Worm (Caenorhabditis elegans) whole organism, L1 larva: Measurements from ENCODE around the gene dlst-1.

Experiments
- C16A3.4 ChIP-seq: fragments of 150-350 bp; optimal IDR thresholded peaks from 2 replicates; lab custom pipeline; 2014; ENCODE audit warnings: missing biosample characterization, missing genetic modification characterization
- aha-1 ChIP-seq: fragments of 150-350 bp; optimal IDR thresholded peaks from 2 replicates; lab custom pipeline; 2014; ENCODE audit warnings: missing biosample characterization, missing genetic modification characterization
- ama-1 ChIP-seq: fragments of 150-350 bp; optimal IDR thresholded peaks from 2 replicates; lab custom pipeline; 2014
- blmp-1 ChIP-seq: fragments of 150-350 bp; optimal IDR thresholded peaks from 2 replicates; lab custom pipeline; 2014; ENCODE audit warnings: missing biosample characterization, missing genetic modification characterization
- ceh-63 ChIP-seq: fragments of 200-800 bp; sonication (Bioruptor generic); optimal IDR thresholded peaks from 2 replicates; lab custom pipeline; 2018; ENCODE audit warnings: mild to moderate bottlenecking, missing genetic modification characterization, missing compliant biosample characterization
- ceh-82 ChIP-seq, 3 experiments: fragments of 150-350 bp in 1 of 3; sonication (generic microtip) in 2 of 3; optimal IDR thresholded peaks; 2 replicates each; lab custom pipeline; 2014 to 2017; ENCODE audit warnings: missing biosample characterization in 3 of 3, missing genetic modification characterization in 3 of 3
- dpl-1 ChIP-seq, 3 experiments: fragments of 150-350 bp in 2 of 3; sonication (generic microtip) in 1 of 3; optimal IDR thresholded peaks; 2 replicates each; lab custom pipeline; 2014 to 2017; ENCODE audit warnings: missing biosample characterization in 3 of 3, missing genetic modification characterization in 3 of 3, missing genetic modification reagents in 3 of 3
- dsc-1 ChIP-seq: sonication (generic microtip); optimal IDR thresholded peaks from 2 replicates; lab custom pipeline; 2016; ENCODE audit warnings: mild to moderate bottlenecking, missing genetic modification characterization, missing compliant biosample characterization
- efl-1 ChIP-seq, 4 experiments: fragments of 150-350 bp; optimal IDR thresholded peaks in 3 of 4; peaks in 1 of 4; 1 replicate in 1 of 4; 2 replicates in 3 of 4; lab custom pipeline; 2014; ENCODE audit warnings: missing biosample characterization in 2 of 4, missing genetic modification characterization in 2 of 4, missing genetic modification reagents in 2 of 4
- efl-3 ChIP-seq: fragments of 200-800 bp; sonication (Bioruptor generic); optimal IDR thresholded peaks from 2 replicates; lab custom pipeline; 2018; ENCODE audit warnings: mild to moderate bottlenecking, missing genetic modification characterization, missing compliant biosample characterization
- egl-13 ChIP-seq: sonication (generic microtip); optimal IDR thresholded peaks from 2 replicates; lab custom pipeline; 2016; ENCODE audit warnings: missing genotype, missing genetic modification reagents, missing genetic modification characterization, missing compliant biosample characterization
- elt-2 ChIP-seq: sonication (generic microtip); optimal IDR thresholded peaks from 2 replicates; lab custom pipeline; 2016; ENCODE audit warnings: missing genetic modification characterization, mild to moderate bottlenecking, inconsistent platforms, missing compliant biosample characterization, missing genetic modification reagents
- elt-3 ChIP-seq, 6 experiments: fragments of 150-350 bp in 1 of 6; sonication (generic microtip); optimal IDR thresholded peaks; 2 replicates each; lab custom pipeline; 2017 to 2018; ENCODE audit warnings: missing biosample characterization in 6 of 6, missing genetic modification characterization in 6 of 6, inconsistent platforms in 1 of 6
- fkh-10 ChIP-seq: sonication (generic microtip); optimal IDR thresholded peaks from 2 replicates; lab custom pipeline; 2017; ENCODE audit warnings: missing biosample characterization, missing genetic modification reagents, missing genetic modification characterization
- fkh-4 ChIP-seq: sonication (generic microtip); optimal IDR thresholded peaks from 2 replicates; lab custom pipeline; 2016; ENCODE audit warnings: missing compliant biosample characterization, missing genetic modification characterization, borderline replicate concordance
- fkh-8 ChIP-seq: sonication (generic microtip); optimal IDR thresholded peaks from 2 replicates; lab custom pipeline; 2016; ENCODE audit warnings: mild to moderate bottlenecking, missing genetic modification characterization, missing compliant biosample characterization
- fos-1 ChIP-seq: fragments of 150-350 bp; optimal IDR thresholded peaks from 2 replicates; lab custom pipeline; 2014; ENCODE audit warnings: missing biosample characterization, missing genetic modification characterization
- isw-1 ChIP-seq: fragments of 200-800 bp; sonication (Bioruptor generic); IDR thresholded peaks from 2 replicates; pipeline ENCODE4 v1.3.6; 2022; ENCODE audit warnings: missing genetic modification characterization, missing compliant biosample characterization
- lin-13 ChIP-seq: fragments of 150-350 bp; optimal IDR thresholded peaks from 2 replicates; lab custom pipeline; 2014; ENCODE audit warnings: missing biosample characterization, missing genetic modification reagents, missing genetic modification characterization
- lin-14 ChIP-seq: fragments of 200-800 bp; sonication (Bioruptor generic); optimal IDR thresholded peaks from 2 replicates; lab custom pipeline; 2018; ENCODE audit warnings: mild to moderate bottlenecking, missing genetic modification characterization, moderate library complexity, missing compliant biosample characterization
- lin-15B ChIP-seq: fragments of 150-350 bp; sonication (generic microtip); optimal IDR thresholded peaks from 3 replicates; lab custom pipeline; 2014; ENCODE audit warnings: missing biosample characterization, missing genetic modification characterization
- mab-9 ChIP-seq: fragments of 200-800 bp; sonication (Bioruptor generic); IDR thresholded peaks from 2 replicates; pipeline ENCODE4 v1.3.6; 2022; ENCODE audit warnings: missing genetic modification reagents, missing genetic modification characterization, missing compliant biosample characterization
- nhr-11 ChIP-seq: fragments of 150-350 bp; optimal IDR thresholded peaks from 2 replicates; lab custom pipeline; 2014; ENCODE audit warnings: missing biosample characterization, missing genetic modification characterization
- nhr-237 ChIP-seq: fragments of 150-350 bp; optimal IDR thresholded peaks from 2 replicates; lab custom pipeline; 2014; ENCODE audit warnings: missing biosample characterization, missing genetic modification characterization
- nhr-77 ChIP-seq: fragments of 150-350 bp; optimal IDR thresholded peaks from 2 replicates; lab custom pipeline; 2014; ENCODE audit warnings: missing biosample characterization, missing genetic modification characterization
- nhr-85 ChIP-seq: sonication (generic microtip); peaks from one replicate; lab custom pipeline; 2016; ENCODE audit warnings: missing genetic modification characterization, inconsistent platforms, missing compliant biosample characterization
- skn-1 ChIP-seq: fragments of 150-350 bp; optimal IDR thresholded peaks from 2 replicates; lab custom pipeline; 2014; ENCODE audit warnings: missing biosample characterization, missing genetic modification characterization
- snpc-4 ChIP-seq: fragments of 150-350 bp; optimal IDR thresholded peaks from 2 replicates; lab custom pipeline; 2014; ENCODE audit warnings: missing biosample characterization, missing genetic modification characterization
- swsn-7 ChIP-seq: sonication (generic microtip); optimal IDR thresholded peaks from 2 replicates; lab custom pipeline; 2016; ENCODE audit warnings: missing genetic modification characterization, missing compliant biosample characterization
- unc-30 ChIP-seq: sonication (generic microtip); optimal IDR thresholded peaks from 2 replicates; lab custom pipeline; 2017; ENCODE audit warnings: missing biosample characterization, missing genetic modification characterization
- unc-62 ChIP-seq: fragments of 150-350 bp; optimal IDR thresholded peaks from 2 replicates; lab custom pipeline; 2014; ENCODE audit warnings: missing biosample characterization, missing genetic modification reagents, missing genetic modification characterization
- vab-15 ChIP-seq: sonication (generic microtip); optimal IDR thresholded peaks from 2 replicates; lab custom pipeline; 2017; ENCODE audit warnings: missing genotype, mild to moderate bottlenecking, missing genetic modification characterization, missing compliant biosample characterization
- zag-1 ChIP-seq: fragments of 150-350 bp; optimal IDR thresholded peaks from 2 replicates; lab custom pipeline; 2014; ENCODE audit warnings: missing biosample characterization, missing genetic modification characterization
- ztf-4 ChIP-seq: fragments of 150-350 bp; optimal IDR thresholded peaks from 2 replicates; lab custom pipeline; 2014; ENCODE audit warnings: missing biosample characterization, missing genetic modification characterization

Gene dlst-1

DNA sequence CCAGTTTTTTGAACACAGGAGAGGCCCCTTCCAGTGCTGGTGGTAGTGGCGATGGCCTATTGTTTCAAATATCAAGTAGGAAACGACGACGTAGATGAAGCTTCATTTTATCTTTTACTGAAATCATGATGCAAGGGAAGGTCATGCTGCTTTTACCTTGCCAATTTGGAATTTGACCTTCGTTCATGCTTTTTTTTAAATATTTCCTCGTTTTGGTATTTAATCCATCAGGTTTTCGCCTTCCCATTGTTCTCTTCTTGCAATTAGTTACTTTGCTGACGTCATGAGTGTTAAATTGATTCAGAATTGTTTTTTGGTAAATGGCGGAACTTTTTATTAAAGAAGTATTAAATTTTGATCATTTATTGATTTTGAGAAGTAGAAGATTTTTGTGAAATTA is 27.2 kb upstream of the dlst-1 start:
- TF ChIP-seq fkh-10 (GFP tag; lab: Kevin White, UChicago) (no peak), efl-3 (no peak), zag-1 (tag; lab: Kevin White, UChicago) (no peak), nhr-85 (tag; lab: Kevin White, UChicago) (peak; percentile 63), isw-1 (no peak), C16A3.4 (no peak), lin-13 (GFP tag; lab: Kevin White, UChicago) (no peak), lin-15B (tag; lab: Kevin White, UChicago) (no peak)

DNA sequence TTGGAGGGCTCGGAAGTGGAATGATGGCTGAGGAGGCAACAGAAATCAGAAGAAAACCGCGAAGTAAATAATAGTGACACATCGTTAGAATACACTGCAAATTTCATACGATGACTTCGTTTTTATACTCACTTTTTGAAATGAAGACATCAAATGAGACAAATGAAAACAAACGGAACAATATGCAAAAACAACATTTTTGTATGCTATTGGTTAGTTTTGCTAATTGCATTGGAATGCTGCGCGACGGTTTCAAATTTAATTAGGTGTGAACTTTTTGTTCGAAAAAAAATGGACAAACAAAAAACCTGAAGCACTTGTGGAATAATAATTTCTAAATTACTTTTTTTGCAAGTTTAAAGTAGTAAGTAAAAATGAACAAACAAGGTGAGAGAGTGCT is 24.1 kb upstream of the dlst-1 start, which contains the start of gene grl-8:
Gene grl-8, minus strand, starts transcription at position 101 of the 400 bp plus-strand sequence.
- TF ChIP-seq elt-3 (tag; optimal IDR thresholded peaks at IDR 0.05; lab: Kevin White, UChicago) (no peak), snpc-4 (tag; lab: Kevin White, UChicago) (no peak), fos-1 (tag; lab: Kevin White, UChicago) (no peak), dpl-1 (GFP tag; optimal IDR thresholded peaks at IDR 0.05; lab: Kevin White, UChicago) (no peak), vab-15 (no peak), unc-30 (tag; lab: Kevin White, UChicago) (no peak), swsn-7 (tag; lab: Kevin White, UChicago) (no peak), efl-1 (optimal IDR thresholded peaks at IDR 0.05; lab: Kevin White, UChicago) (no peak), efl-1 (GFP tag; optimal IDR thresholded peaks at IDR 0.05 in 1 of 2; lab: Kevin White, UChicago) (no peak), aha-1 (no peak), fkh-4 (no peak), lin-14 (GFP tag; lab: Kevin White, UChicago) (no peak), skn-1 (no peak), nhr-11 (tag; lab: Kevin White, UChicago) (no peak), nhr-237 (tag; lab: Kevin White, UChicago) (no peak)
- TF ChIP-seq, all 84 proteins: peak for 0

DNA sequence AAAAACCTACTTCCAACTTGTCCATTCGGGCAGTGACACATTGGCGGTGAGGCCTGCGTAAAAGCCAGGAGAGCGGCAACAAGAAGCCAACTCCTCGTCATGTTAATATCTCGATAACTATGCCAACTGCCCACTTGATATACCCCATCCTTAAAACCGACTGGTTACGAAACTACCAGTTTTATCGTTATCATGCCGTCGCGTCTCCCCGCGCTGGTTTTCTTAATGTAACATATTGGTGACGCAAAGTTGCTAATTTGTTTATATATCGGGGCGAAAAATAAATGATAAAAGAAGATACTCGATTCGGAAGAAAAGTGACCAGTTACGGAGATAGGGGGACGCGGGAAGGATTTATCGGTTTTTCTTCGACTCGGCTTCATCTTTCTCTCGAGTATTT is 22.7 kb upstream of the dlst-1 start, which contains the start of gene grl-9:
Gene grl-9, minus strand, starts transcription at position 101 of the 400 bp plus-strand sequence.
- peak; percentile 24 for TF ChIP-seq blmp-1
- TF ChIP-seq elt-3 (tag; optimal IDR thresholded peaks at IDR 0.05; lab: Kevin White, UChicago): peak in 1 of 6 experiments; percentile 3
- TF ChIP-seq mab-9 (GFP tag; lab: Robert Waterston, UW): no peak
- TF ChIP-seq efl-1 (optimal IDR thresholded peaks at IDR 0.05; lab: Kevin White, UChicago): no peak
- TF ChIP-seq efl-1 (GFP tag; optimal IDR thresholded peaks at IDR 0.05 in 1 of 2; lab: Kevin White, UChicago): peak in 1 of 2 experiments; percentile 53

DNA sequence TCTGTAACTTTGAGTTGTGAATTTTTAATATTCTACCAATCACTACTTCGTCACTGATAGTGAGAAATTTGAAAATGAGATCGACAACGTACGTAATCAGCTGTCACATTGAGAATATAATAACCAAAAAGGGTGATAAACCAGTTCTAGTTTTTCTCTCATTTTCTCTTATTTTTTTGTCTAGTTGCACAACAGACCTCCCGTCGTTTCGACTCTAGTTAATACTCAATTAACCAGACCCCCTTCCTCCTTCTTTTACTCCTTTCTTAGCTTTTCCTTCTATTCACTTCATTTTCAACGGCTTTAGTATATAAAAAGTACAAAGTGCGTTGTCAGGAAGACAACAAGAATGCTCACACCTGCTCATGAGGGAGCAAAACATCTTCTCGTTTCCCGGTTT is 18.3 kb upstream of the dlst-1 start, which contains the start of gene ZC487.1:
Gene ZC487.1, plus strand, starts transcription at position 301 of the 400 bp plus-strand sequence.
- TF ChIP-seq ceh-82 (tag; optimal IDR thresholded peaks at IDR 0.05; lab: Kevin White, UChicago) (no peak), unc-62 (GFP tag; lab: Kevin White, UChicago) (no peak), ztf-4 (tag; lab: Kevin White, UChicago) (no peak), elt-2 (tag; lab: Kevin White, UChicago) (no peak), lin-14 (GFP tag; lab: Kevin White, UChicago) (no peak), ceh-63 (GFP tag; lab: Kevin White, UChicago) (no peak)

- TF ChIP-seq nhr-77 (tag; lab: Kevin White, UChicago) (no peak), dsc-1 (tag; lab: Kevin White, UChicago) (peak; percentile 85), efl-1 (optimal IDR thresholded peaks at IDR 0.05; lab: Kevin White, UChicago) (no peak), efl-1 (GFP tag; optimal IDR thresholded peaks at IDR 0.05 in 1 of 2; lab: Kevin White, UChicago) (peak in 1 of 2 experiments; percentile 59), egl-13 (tag; lab: Kevin White, UChicago) (peak; percentile 15), lin-14 (GFP tag; lab: Kevin White, UChicago) (peak; percentile 52), ama-1 (no peak), fkh-8 (tag; lab: Kevin White, UChicago) (peak; percentile 4)
- TF ChIP-seq, all 84 proteins: peak for 5
Observed at ce11 chrV:6726279-6726678, 17.4 kb upstream of the dlst-1 start.
